Worm (Caenorhabditis elegans): ENCODE data around the gene adr-2.

adr-2 gene

DNA sequence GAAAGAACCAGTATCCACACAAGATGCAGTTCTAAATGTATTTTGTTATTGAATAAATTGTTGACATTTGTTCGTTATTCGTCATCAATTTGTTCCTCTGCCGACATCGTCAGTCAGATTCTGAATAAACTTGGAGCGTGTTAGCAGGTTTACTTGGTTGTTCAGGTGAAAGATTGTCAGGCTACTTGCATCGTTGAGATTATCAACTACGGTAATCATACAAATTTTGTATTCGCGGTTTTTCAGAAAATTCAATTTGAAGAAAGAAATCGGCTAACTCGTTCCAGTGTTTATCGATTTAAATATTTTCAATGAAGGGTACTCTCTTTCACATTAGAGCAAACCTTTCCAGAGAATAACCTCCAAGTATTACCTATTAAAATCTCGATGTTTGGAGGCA is 23.0 kb downstream of the adr-2 start, which contains the start of gene R151.2 (continued):
- TF ChIP-seq mxl-1 (tag; optimal IDR thresholded peaks at IDR 0.05), result no peak
- TF ChIP-seq ZK185.1 (tag; optimal IDR thresholded peaks at IDR 0.05; ENCODE audit: poor library complexity, severe bottlenecking), result no peak
- no peak for TF ChIP-seq efl-1 (GFP tag; optimal IDR thresholded peaks at IDR 0.05)

DNA sequence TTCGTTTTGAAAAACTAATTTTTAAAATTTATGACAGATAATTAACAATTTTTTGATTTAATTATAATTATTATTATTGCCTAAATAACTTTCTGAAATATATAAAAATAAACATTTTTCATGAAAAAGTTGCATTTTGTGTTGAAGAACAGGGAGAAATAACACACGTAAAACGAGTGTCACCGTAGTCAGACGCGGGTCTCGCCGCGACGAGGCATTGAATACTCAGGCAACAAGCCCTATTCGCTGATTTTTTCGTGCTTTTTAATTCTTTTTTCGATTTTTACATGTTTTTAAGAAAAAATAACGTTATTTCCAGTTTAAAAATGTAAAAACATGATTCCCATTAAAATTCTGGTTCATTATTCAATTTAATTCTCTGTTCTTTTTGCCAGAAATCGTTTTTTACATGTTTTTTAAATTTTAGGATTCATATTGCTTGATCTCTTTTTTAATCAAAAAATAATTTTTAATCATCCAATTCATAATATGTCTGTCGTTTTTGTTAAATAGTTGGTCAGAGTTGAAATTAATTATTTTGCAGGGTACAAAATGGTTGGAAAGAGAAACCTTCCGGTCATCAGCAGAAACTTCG is 24.7 kb downstream of the adr-2 start, which contains the start of gene rpl-6:
rpl-6 (plus strand) TSS at position 545 of the 595 bp plus-strand sequence.
- TF ChIP-seq B0035.1 (tag; optimal IDR thresholded peaks at IDR 0.05) (no peak), ztf-6 (GFP tag; IDR thresholded peaks at IDR 0.05) (no peak), madf-8 (GFP tag; conservative IDR thresholded peaks at IDR 0.05) (peak; percentile 54), lin-54 (GFP tag; optimal IDR thresholded peaks at IDR 0.05) (peak; percentile 80), aptf-3 (GFP tag; IDR thresholded peaks at IDR 0.05) (no peak), F49E8.2 (tag; optimal IDR thresholded peaks at IDR 0.05; ENCODE audit: insufficient read depth) (peak; percentile 47), tbp1 (GFP tag; optimal IDR thresholded peaks at IDR 0.05) (peak; percentile 57), hsf-1 (GFP tag; IDR thresholded peaks at IDR 0.05) (no peak), tlf-1 (GFP tag; optimal IDR thresholded peaks at IDR 0.05) (peak; percentile 88), F33H1.4 (GFP tag; IDR thresholded peaks at IDR 0.05) (peak; percentile 98), ztf-28 (GFP tag; IDR thresholded peaks at IDR 0.05) (0 out of 2 replicates have a peak, but pooled peaks have one; percentile 62), ztf-18 (tag; optimal IDR thresholded peaks at IDR 0.05) (peak; percentile 47), ets-4 (GFP tag; optimal IDR thresholded peaks at IDR 0.05) (no peak), lsy-27 (tag; optimal IDR thresholded peaks at IDR 0.05; ENCODE audit: borderline replicate concordance, insufficient read depth) (peak; percentile 16), D2030.7 (GFP tag; IDR thresholded peaks at IDR 0.05) (0 out of 2 replicates have a peak, but pooled peaks have one; percentile 44), F39B2.1 (GFP tag; IDR thresholded peaks at IDR 0.05) (no peak), madf-3 (GFP tag; IDR thresholded peaks at IDR 0.05) (peak; percentile 84), cebp-1 (GFP tag; IDR thresholded peaks at IDR 0.05) (no peak), cebp-1 (tag; optimal IDR thresholded peaks at IDR 0.05) (peak; percentile 72), rcor-1 (GFP tag; IDR thresholded peaks at IDR 0.05) (peak; percentile 73), xnd-1 (tag; optimal IDR thresholded peaks at IDR 0.05) (peak; percentile 1), K11D2.4 (GFP tag; IDR thresholded peaks at IDR 0.05) (peak; percentile 65; the same call in 1 of the 2 replicates), mcd-1 (GFP tag; IDR thresholded peaks at IDR 0.05) (peak; percentile 81), K12H6.12 (tag; optimal IDR thresholded peaks at IDR 0.05) (peak; percentile 8), dox-1 (GFP tag; IDR thresholded peaks at IDR 0.05) (peak; percentile 55; the same call in 1 of the 2 replicates), let-607 (tag; optimal IDR thresholded peaks at IDR 0.05) (peak in 1 of 2 experiments; percentile 42), ama-1 (optimal IDR thresholded peaks at IDR 0.05) (peak; percentile 2), ama-1 (GFP tag; optimal IDR thresholded peaks at IDR 0.05) (peak in 1 of 2 experiments; percentile 29), nhr-80 (tag; optimal IDR thresholded peaks at IDR 0.05) (peak; percentile 32), Y53G8AR.9 (GFP tag; conservative IDR thresholded peaks at IDR 0.05) (peak; percentile 84), snpc-4 (GFP tag; optimal IDR thresholded peaks at IDR 0.05) (no peak), snpc-4 (tag; optimal IDR thresholded peaks at IDR 0.05) (peak; percentile 49 to 76 (median 62)), ZK185.1 (tag; optimal IDR thresholded peaks at IDR 0.05; ENCODE audit: poor library complexity, severe bottlenecking) (peak; percentile 65), ceh-40 (GFP tag; IDR thresholded peaks at IDR 0.05) (no peak), F55B11.4 (tag; optimal IDR thresholded peaks at IDR 0.05; ENCODE audit: borderline replicate concordance, insufficient read depth) (no peak), ceh-100 (GFP tag; IDR thresholded peaks at IDR 0.05) (peak; percentile 29; the same call in 1 of the 2 replicates), lin-35 (GFP tag; optimal IDR thresholded peaks at IDR 0.05) (peak in 1 of 3 experiments; percentile 86), egrh-3 (GFP tag; IDR thresholded peaks at IDR 0.05) (no peak), madf-6 (GFP tag; IDR thresholded peaks at IDR 0.05) (peak; percentile 83), Y67H2A.10 (GFP tag; conservative IDR thresholded peaks at IDR 0.05) (peak; percentile 59), Y95B8A.8 (GFP tag; IDR thresholded peaks at IDR 0.05) (0 out of 2 replicates have a peak, but pooled peaks have one; percentile 19), F37B4.10 (GFP tag; IDR thresholded peaks at IDR 0.05) (no peak), madf-10 (tag; optimal IDR thresholded peaks at IDR 0.05) (peak; percentile 4)

All from whole organism, young adult.